Worm (Caenorhabditis elegans) whole organism, L4 larva: Measurements from ENCODE around the gene pqn-39.

Experiments
- F37D6.2 ChIP-seq: sonication (generic microtip); optimal IDR thresholded peaks from 2 replicates; lab custom pipeline; 2016; ENCODE audit warnings: mild to moderate bottlenecking, missing genetic modification characterization, missing compliant biosample characterization
- F44E2.7 ChIP-seq: fragments of 200-800 bp; sonication (Bioruptor generic); IDR thresholded peaks from 2 replicates; pipeline ENCODE4 v2.1.2; 2022; ENCODE audit warnings: missing genetic modification characterization, missing compliant biosample characterization
- F49E8.2 ChIP-seq: sonication (generic microtip); optimal IDR thresholded peaks from 2 replicates; lab custom pipeline; 2016; ENCODE audit warnings: missing compliant biosample characterization, mild to moderate bottlenecking, missing genetic modification characterization, borderline replicate concordance
- Y105C5A.15 ChIP-seq: fragments of 200-800 bp; sonication (Bioruptor generic); IDR thresholded peaks from 2 replicates; pipeline ENCODE4 v1.3.6; 2022; ENCODE audit warnings: missing genetic modification characterization, missing compliant biosample characterization
- Y5F2A.4 ChIP-seq: fragments of 200-800 bp; sonication (Bioruptor generic); optimal IDR thresholded peaks from 2 replicates; lab custom pipeline; 2018; ENCODE audit warnings: mild to moderate bottlenecking, missing genetic modification characterization, missing compliant biosample characterization
- ZK337.2 ChIP-seq: fragments of 200-800 bp; sonication (Bioruptor generic); IDR thresholded peaks from 2 replicates; pipeline ENCODE4 v1.3.6; 2022; ENCODE audit warnings: missing genetic modification reagents, missing genetic modification characterization, missing compliant biosample characterization
- ZK546.5 ChIP-seq, 2 experiments: sonication (generic microtip); optimal IDR thresholded peaks; 2 replicates each; lab custom pipeline; 2017; ENCODE audit warnings: missing biosample characterization in 2 of 2, missing genetic modification characterization in 2 of 2
- ama-1 ChIP-seq: fragments of 150-350 bp; optimal IDR thresholded peaks from 2 replicates; lab custom pipeline; 2014; ENCODE audit warnings: inconsistent platforms, mixed read lengths
- attf-4 ChIP-seq: sonication (generic microtip); optimal IDR thresholded peaks from 3 replicates; lab custom pipeline; 2017; ENCODE audit warnings: missing biosample characterization, missing genetic modification characterization
- ceh-28 ChIP-seq: fragments of 150-350 bp; optimal IDR thresholded peaks from 2 replicates; lab custom pipeline; 2014; ENCODE audit warnings: missing biosample characterization, missing genetic modification reagents, missing genetic modification characterization
- ceh-82 ChIP-seq: sonication (generic microtip); optimal IDR thresholded peaks from 2 replicates; lab custom pipeline; 2017; ENCODE audit warnings: missing biosample characterization, missing genetic modification characterization
- daf-12 ChIP-seq: fragments of 150-350 bp; optimal IDR thresholded peaks from 2 replicates; lab custom pipeline; 2014; ENCODE audit warnings: missing biosample characterization, missing genetic modification reagents, missing genetic modification characterization
- daf-16 ChIP-seq, 3 experiments: sonication (generic microtip); optimal IDR thresholded peaks; 2 replicates each; lab custom pipeline; 2016 to 2017; ENCODE audit warnings: missing genetic modification characterization in 3 of 3, missing genetic modification reagents in 3 of 3, mild to moderate bottlenecking in 2 of 3, missing compliant biosample characterization in 2 of 3, missing biosample characterization in 1 of 3, moderate library complexity in 1 of 3
- daf-8 ChIP-seq: fragments of 200-800 bp; sonication (Bioruptor generic); IDR thresholded peaks from 2 replicates; pipeline ENCODE4 v1.3.6; 2022; ENCODE audit warnings: missing genetic modification characterization, missing compliant biosample characterization
- dmd-9 ChIP-seq: fragments of 200-800 bp; sonication (Bioruptor generic); IDR thresholded peaks from 2 replicates; pipeline ENCODE4 v1.3.6; 2022; ENCODE audit warnings: missing genetic modification reagents, missing genetic modification characterization, missing compliant biosample characterization
- dpl-1 ChIP-seq: fragments of 150-350 bp; optimal IDR thresholded peaks from 2 replicates; lab custom pipeline; 2014; ENCODE audit warnings: missing biosample characterization, missing genetic modification reagents, missing genetic modification characterization
- egl-27 ChIP-seq: sonication (generic microtip); optimal IDR thresholded peaks from 3 replicates; lab custom pipeline; 2017; ENCODE audit warnings: missing biosample characterization, missing genetic modification reagents, missing genetic modification characterization
- egl-43 ChIP-seq: fragments of 200-800 bp; sonication (Bioruptor generic); IDR thresholded peaks from 2 replicates; pipeline ENCODE4 v1.3.6; 2022; ENCODE audit warnings: missing genetic modification reagents, missing genetic modification characterization, missing compliant biosample characterization
- fkh-10 ChIP-seq: fragments of 150-350 bp; optimal IDR thresholded peaks from 2 replicates; lab custom pipeline; 2014; ENCODE audit warnings: missing biosample characterization, missing genetic modification reagents, missing genetic modification characterization
- gei-8 ChIP-seq: fragments of 200-800 bp; sonication (Bioruptor generic); optimal IDR thresholded peaks from 2 replicates; lab custom pipeline; 2018; ENCODE audit warnings: mild to moderate bottlenecking, missing genetic modification characterization, missing compliant biosample characterization
- hlh-11 ChIP-seq: fragments of 200-800 bp; sonication (Bioruptor generic); optimal IDR thresholded peaks from 2 replicates; lab custom pipeline; 2018; ENCODE audit warnings: mild to moderate bottlenecking, missing genetic modification characterization, missing compliant biosample characterization
- hmg-1.1 ChIP-seq: fragments of 200-800 bp; sonication (Bioruptor generic); IDR thresholded peaks from 2 replicates; pipeline ENCODE4 v1.3.6; 2022; ENCODE audit warnings: missing genetic modification reagents, missing genetic modification characterization, missing compliant biosample characterization
- jun-1 ChIP-seq: fragments of 150-350 bp; optimal IDR thresholded peaks from 2 replicates; lab custom pipeline; 2014; ENCODE audit warnings: missing biosample characterization, missing genetic modification reagents, missing genetic modification characterization
- lin-1 ChIP-seq: fragments of 200-800 bp; sonication (Bioruptor generic); IDR thresholded peaks from 2 replicates; pipeline ENCODE4 v1.3.6; 2022; ENCODE audit warnings: missing genetic modification reagents, missing genetic modification characterization, missing compliant biosample characterization
- lin-15B ChIP-seq: fragments of 150-350 bp; sonication (generic microtip); optimal IDR thresholded peaks from 3 replicates; lab custom pipeline; 2014; ENCODE audit warnings: missing biosample characterization, missing genetic modification characterization
- lin-38 ChIP-seq: fragments of 200-800 bp; sonication (Bioruptor generic); IDR thresholded peaks from 2 replicates; pipeline ENCODE4 v1.3.6; 2022; ENCODE audit warnings: missing genetic modification reagents, missing genetic modification characterization, missing compliant biosample characterization
- lsy-2 ChIP-seq, 2 experiments: fragments of 150-350 bp in 1 of 2; sonication (generic microtip) in 1 of 2; optimal IDR thresholded peaks; 2 replicates each; lab custom pipeline; 2014 to 2017; ENCODE audit warnings: missing biosample characterization in 2 of 2, missing genetic modification characterization in 2 of 2
- mes-2 ChIP-seq: sonication (generic microtip); optimal IDR thresholded peaks from 2 replicates; lab custom pipeline; 2016; ENCODE audit warnings: missing genotype, mild to moderate bottlenecking, missing genetic modification characterization, missing compliant biosample characterization; ENCODE audit not compliant: poor library complexity, severe bottlenecking
- mxl-2 ChIP-seq: fragments of 200-800 bp; sonication (Bioruptor generic); conservative IDR thresholded peaks from 2 replicates; pipeline ENCODE4 v1.3.6; 2022; ENCODE audit warnings: missing genetic modification reagents, missing genetic modification characterization, missing compliant biosample characterization
- mxl-3 ChIP-seq: fragments of 200-800 bp; sonication (Bioruptor generic); optimal IDR thresholded peaks from 2 replicates; lab custom pipeline; 2018; ENCODE audit warnings: mild to moderate bottlenecking, missing genetic modification characterization, missing compliant biosample characterization
- nhr-10 ChIP-seq: fragments of 150-350 bp; optimal IDR thresholded peaks from 2 replicates; lab custom pipeline; 2014; ENCODE audit warnings: missing biosample characterization, missing genetic modification characterization
- nhr-102 ChIP-seq: sonication (generic microtip); optimal IDR thresholded peaks from 2 replicates; lab custom pipeline; 2016; ENCODE audit warnings: mild to moderate bottlenecking, missing genetic modification characterization, moderate library complexity, missing compliant biosample characterization
- nhr-237 ChIP-seq: sonication (generic microtip); optimal IDR thresholded peaks from 2 replicates; lab custom pipeline; 2017; ENCODE audit warnings: missing biosample characterization, missing genetic modification characterization
- nhr-25 ChIP-seq: sonication (generic microtip); optimal IDR thresholded peaks from 2 replicates; lab custom pipeline; 2017; ENCODE audit warnings: missing genetic modification characterization, mild to moderate bottlenecking, missing compliant biosample characterization, antibody characterized with exemption, moderate library complexity, borderline replicate concordance; ENCODE audit not compliant: insufficient read depth
- nhr-41 ChIP-seq: fragments of 200-800 bp; sonication (Bioruptor generic); IDR thresholded peaks from 2 replicates; pipeline ENCODE4 v1.3.6; 2022; ENCODE audit warnings: missing genetic modification reagents, missing genetic modification characterization, missing compliant biosample characterization
- nhr-42 ChIP-seq: fragments of 200-800 bp; sonication (Bioruptor generic); IDR thresholded peaks from 2 replicates; pipeline ENCODE4 v1.3.6; 2022; ENCODE audit warnings: missing genetic modification characterization, missing compliant biosample characterization
- nhr-6 ChIP-seq: fragments of 150-350 bp; optimal IDR thresholded peaks from 2 replicates; lab custom pipeline; 2014; ENCODE audit warnings: missing biosample characterization, missing genetic modification characterization
- pha-4 ChIP-seq, 2 experiments: fragments of 150-350 bp in 1 of 2; fragments of 200-800 bp in 1 of 2; sonication (Bioruptor generic) in 1 of 2; IDR thresholded peaks in 1 of 2; optimal IDR thresholded peaks in 1 of 2; 2 replicates each; pipeline versions ENCODE4 v1.3.6 to Lab custom; 2014 to 2022; ENCODE audit warnings: missing genetic modification characterization in 2 of 2, missing genetic modification reagents in 2 of 2, missing biosample characterization in 1 of 2, missing compliant biosample characterization in 1 of 2
- pqm-1 ChIP-seq: sonication (generic microtip); optimal IDR thresholded peaks from 2 replicates; lab custom pipeline; 2017; ENCODE audit warnings: missing biosample characterization, missing genetic modification characterization
- rbr-2 ChIP-seq: sonication (generic microtip); optimal IDR thresholded peaks from 2 replicates; lab custom pipeline; 2016; ENCODE audit warnings: missing genotype, missing genetic modification characterization, missing compliant biosample characterization
- saeg-2 ChIP-seq: fragments of 200-800 bp; sonication (Bioruptor generic); IDR thresholded peaks from 2 replicates; pipeline ENCODE4 v1.3.6; 2022; ENCODE audit warnings: missing genetic modification reagents, missing genetic modification characterization, missing compliant biosample characterization
- sdz-12 ChIP-seq: fragments of 200-800 bp; sonication (Bioruptor generic); optimal IDR thresholded peaks from 2 replicates; lab custom pipeline; 2018; ENCODE audit warnings: mild to moderate bottlenecking, missing genetic modification characterization, missing compliant biosample characterization
- skn-1 ChIP-seq: fragments of 150-350 bp; optimal IDR thresholded peaks from 2 replicates; lab custom pipeline; 2014; ENCODE audit warnings: missing biosample characterization, missing genetic modification characterization
- snpc-1.2 ChIP-seq: fragments of 200-800 bp; sonication (Bioruptor generic); IDR thresholded peaks from 2 replicates; pipeline ENCODE4 v1.3.6; 2022; ENCODE audit warnings: missing genetic modification reagents, missing genetic modification characterization, missing compliant biosample characterization
- tra-1 ChIP-seq: fragments of 200-800 bp; sonication (Bioruptor generic); IDR thresholded peaks from 2 replicates; pipeline ENCODE4 v1.3.6; 2022; ENCODE audit warnings: missing genetic modification reagents, missing genetic modification characterization, missing compliant biosample characterization
- unc-39 ChIP-seq: sonication (generic microtip); optimal IDR thresholded peaks from 2 replicates; lab custom pipeline; 2017; ENCODE audit warnings: missing biosample characterization, missing genetic modification characterization
- unc-62 ChIP-seq, 3 experiments: fragments of 150-350 bp in 1 of 3; sonication (generic microtip); optimal IDR thresholded peaks in 2 of 3; peaks in 1 of 3; 1 replicate in 1 of 3; 2 replicates in 2 of 3; lab custom pipeline; 2014 to 2017; ENCODE audit warnings: missing biosample characterization in 3 of 3, missing genetic modification characterization in 3 of 3, missing genetic modification reagents in 3 of 3, missing genotype in 1 of 3
- zag-1 ChIP-seq: fragments of 150-350 bp; optimal IDR thresholded peaks from 2 replicates; lab custom pipeline; 2014; ENCODE audit warnings: missing biosample characterization, missing genetic modification characterization
- zfp-3 ChIP-seq: fragments of 200-800 bp; sonication (Bioruptor generic); conservative IDR thresholded peaks from 2 replicates; pipeline ENCODE4 v1.3.6; 2022; ENCODE audit warnings: missing genetic modification reagents, missing genetic modification characterization, missing compliant biosample characterization
- zip-2 ChIP-seq: fragments of 150-350 bp; optimal IDR thresholded peaks from 2 replicates; lab custom pipeline; 2014; ENCODE audit warnings: missing biosample characterization, missing genetic modification characterization

pqn-39 gene

DNA sequence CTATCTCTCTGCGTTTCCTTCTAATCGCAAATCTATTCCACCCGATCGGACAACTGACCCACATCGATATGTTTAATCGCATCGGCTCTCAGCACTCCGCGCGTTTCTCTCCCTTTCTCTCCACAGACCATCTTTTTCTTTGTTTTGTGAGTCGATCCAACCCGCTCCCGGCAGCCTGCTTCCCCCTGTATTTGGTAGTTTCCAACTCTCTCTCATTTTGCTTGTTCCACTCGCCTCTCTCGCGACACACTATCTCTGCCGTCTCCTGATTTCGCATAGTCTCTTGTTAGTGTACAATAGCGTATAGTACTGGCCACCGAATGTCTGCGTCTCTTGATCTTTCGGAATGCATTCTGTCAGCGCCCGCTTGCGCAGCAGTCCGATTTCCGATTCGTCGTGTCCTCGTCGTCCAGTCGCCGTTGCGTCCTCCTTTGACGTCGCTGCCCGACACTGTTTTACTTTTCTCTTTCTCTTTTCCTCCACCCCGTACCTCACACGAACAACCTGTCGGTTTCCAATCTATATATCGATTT, 17.8 kb downstream of the pqn-39 start:
- TF ChIP-seq daf-12 (tag; lab: Kevin White, UChicago) (no peak), F49E8.2 (no peak), hmg-1.1 (GFP tag; lab: Robert Waterston, UW) (peak; percentile 57), zip-2 (tag; lab: Kevin White, UChicago) (no peak), nhr-25 (peak; percentile 50), hlh-11 (tag; lab: Kevin White, UChicago) (peak; percentile 81), nhr-102 (tag; lab: Kevin White, UChicago) (peak; percentile 41), mxl-2 (GFP tag; lab: Robert Waterston, UW) (no peak), tra-1 (no peak), zag-1 (no peak), lsy-2 (tag; optimal IDR thresholded peaks at IDR 0.05; lab: Kevin White, UChicago) (peak in 1 of 2 experiments; percentile 21), ceh-28 (peak; percentile 51), nhr-10 (tag; lab: Kevin White, UChicago) (peak; percentile 14), Y105C5A.15 (GFP tag; lab: Robert Waterston, UW) (no peak), F37D6.2 (tag; lab: Kevin White, UChicago) (no peak), ama-1 (lab: Kevin White, UChicago) (no peak), lin-15B (tag; lab: Kevin White, UChicago) (no peak), nhr-41 (GFP tag; lab: Robert Waterston, UW) (no peak), lin-1 (no peak), mxl-3 (GFP tag; lab: Kevin White, UChicago) (peak; percentile 61), nhr-237 (tag; lab: Kevin White, UChicago) (no peak), unc-62 (GFP tag; optimal IDR thresholded peaks at IDR 0.05 in 1 of 2; lab: Kevin White, UChicago) (peak in 1 of 2 experiments; percentile 72), unc-62 (tag; optimal IDR thresholded peaks at IDR 0.05; lab: Kevin White, UChicago) (no peak), rbr-2 (tag; lab: Kevin White, UChicago) (peak; percentile 33), nhr-6 (tag; lab: Kevin White, UChicago) (no peak), daf-16 (GFP tag; optimal IDR thresholded peaks at IDR 0.05; lab: Kevin White, UChicago) (no peak), daf-16 (tag; optimal IDR thresholded peaks at IDR 0.05; lab: Kevin White, UChicago) (peak; percentile 39), nhr-42 (GFP tag; lab: Robert Waterston, UW) (no peak), jun-1 (peak; percentile 55), gei-8 (GFP tag; lab: Kevin White, UChicago) (no peak), sdz-12 (GFP tag; lab: Kevin White, UChicago) (no peak), ceh-82 (tag; lab: Kevin White, UChicago) (no peak), daf-8 (GFP tag; lab: Robert Waterston, UW) (no peak), saeg-2 (no peak), fkh-10 (GFP tag; lab: Kevin White, UChicago) (no peak), pha-4 (GFP tag; IDR thresholded peaks at IDR 0.05; lab: Robert Waterston, UW) (no peak; the same call in 1 of the 2 replicates), pha-4 (tag; optimal IDR thresholded peaks at IDR 0.05; lab: Kevin White, UChicago) (no peak), skn-1 (no peak), dpl-1 (GFP tag; lab: Kevin White, UChicago) (no peak), dmd-9 (GFP tag; lab: Robert Waterston, UW) (no peak), mes-2 (tag; lab: Kevin White, UChicago) (peak; percentile 50), lin-38 (GFP tag; lab: Robert Waterston, UW) (0 out of 2 replicates have a peak, but pooled peaks have one; percentile 21), ZK546.5 (tag; optimal IDR thresholded peaks at IDR 0.05; lab: Kevin White, UChicago) (no peak), egl-27 (no peak), ZK337.2 (GFP tag; lab: Robert Waterston, UW) (no peak), zfp-3 (GFP tag; lab: Robert Waterston, UW) (no peak), egl-43 (peak; percentile 47; the same call in 1 of the 2 replicates), snpc-1.2 (GFP tag; lab: Robert Waterston, UW) (no peak), attf-4 (no peak), unc-39 (tag; lab: Kevin White, UChicago) (no peak), Y5F2A.4 (GFP tag; lab: Kevin White, UChicago) (no peak), pqm-1 (tag; lab: Kevin White, UChicago) (no peak), F44E2.7 (GFP tag; lab: Robert Waterston, UW) (no peak)
